Fruit fly (Drosophila melanogaster) whole organism: ENCODE measurements around the gene CG18493.

Experiments used
- Dll ChIP-seq: fragments of >200 bp; optimal IDR thresholded peaks from 2 replicates; lab custom pipeline; 2017
- EcR ChIP-seq, 2 experiments: fragments of >200 bp; optimal IDR thresholded peaks; 2 replicates each; lab custom pipeline; 2017; ENCODE audit warnings: missing biosample characterization in 2 of 2, missing genetic modification characterization in 2 of 2, missing genetic modification reagents in 2 of 2
- psq ChIP-seq: fragments of >200 bp; optimal IDR thresholded peaks from 2 replicates; lab custom pipeline; 2017

dm6 chr3R:19340312-19341079, 49.6 kb upstream of the CG18493 start:
- no peak for TF ChIP-seq psq (lab: Kevin White, UChicago)
- no peak for TF ChIP-seq EcR (GFP tag; optimal IDR thresholded peaks at IDR 0.05; lab: Kevin White, UChicago)
- TF ChIP-seq Dll (lab: Kevin White, UChicago) = no peak
